Fruit fly (Drosophila melanogaster) whole organism, embryonic: ENCODE results near the gene CG31661.
A peak's percentile ranks its signal among the peaks of the same experiment; 100 is the strongest.

Experiments used
- Atf6 ChIP-seq: fragments of 200-800 bp; sonication (Bioruptor generic); IDR thresholded peaks from 2 replicates; pipeline ENCODE4 v1.3.6; 2022; ENCODE audit warnings: missing biosample characterization, missing genetic modification characterization
- CG10274 ChIP-seq: fragments of 200-800 bp; sonication (Bioruptor generic); optimal IDR thresholded peaks from 3 replicates; lab custom pipeline; 2017; ENCODE audit warnings: missing biosample characterization, mild to moderate bottlenecking, missing genetic modification characterization
- CG11093 ChIP-seq: fragments of 200-800 bp; sonication (Bioruptor generic); IDR thresholded peaks from 3 replicates; pipeline ENCODE4 v1.3.6; 2022; ENCODE audit warnings: missing biosample characterization, missing genetic modification characterization
- CG11504 ChIP-seq: fragments of 200-800 bp; sonication (Bioruptor generic); optimal IDR thresholded peaks from 3 replicates; lab custom pipeline; 2019; ENCODE audit warnings: missing biosample characterization, mild to moderate bottlenecking, missing genetic modification characterization, moderate library complexity
- CG12104 ChIP-seq: fragments of 200-800 bp; sonication (Bioruptor generic); optimal IDR thresholded peaks from 3 replicates; lab custom pipeline; 2016; ENCODE audit warnings: missing biosample characterization, missing genetic modification characterization
- CG13287 ChIP-seq: fragments of 200-800 bp; sonication (Bioruptor generic); IDR thresholded peaks from 2 replicates; pipeline ENCODE4 v1.3.6; 2022; ENCODE audit warnings: missing biosample characterization, missing genetic modification characterization; ENCODE audit not compliant: partially characterized antibody
- CG13894 ChIP-seq: fragments of 200-800 bp; sonication (Bioruptor generic); optimal IDR thresholded peaks from 3 replicates; lab custom pipeline; 2018; ENCODE audit warnings: missing biosample characterization, mild to moderate bottlenecking, missing genetic modification characterization, moderate library complexity
- CG15479 ChIP-seq: fragments of 200-800 bp; sonication (Bioruptor generic); optimal IDR thresholded peaks from 3 replicates; lab custom pipeline; 2019; ENCODE audit warnings: missing biosample characterization, mild to moderate bottlenecking, missing genetic modification characterization, moderate library complexity
- CG17385 ChIP-seq: fragments of 200-800 bp; sonication (Bioruptor generic); optimal IDR thresholded peaks from 3 replicates; lab custom pipeline; 2018; ENCODE audit warnings: missing biosample characterization, mild to moderate bottlenecking, missing genetic modification characterization
- CG1832 ChIP-seq: fragments of 200-800 bp; sonication (Bioruptor generic); optimal IDR thresholded peaks from 2 replicates; lab custom pipeline; 2017; ENCODE audit warnings: missing biosample characterization, mild to moderate bottlenecking, missing genetic modification characterization, inconsistent platforms
- CG18599 ChIP-seq: fragments of 200-800 bp; sonication (Bioruptor generic); optimal IDR thresholded peaks from 3 replicates; lab custom pipeline; 2017; ENCODE audit warnings: missing biosample characterization, missing genetic modification characterization, mild to moderate bottlenecking, moderate library complexity, missing genetic modification reagents
- CG31388 ChIP-seq: fragments of 200-800 bp; sonication (Bioruptor generic); optimal IDR thresholded peaks from 2 replicates; lab custom pipeline; 2016; ENCODE audit warnings: missing biosample characterization, missing genetic modification characterization
- CG31441 ChIP-seq: fragments of 200-800 bp; sonication (Bioruptor generic); IDR thresholded peaks from 2 replicates; pipeline ENCODE4 v1.3.6; 2022; ENCODE audit warnings: missing biosample characterization, missing genetic modification characterization
- CG32767 ChIP-seq: fragments of 200-800 bp; sonication (Bioruptor generic); IDR thresholded peaks from 2 replicates; pipeline ENCODE4 v1.3.6; 2022; ENCODE audit warnings: missing biosample characterization, missing genetic modification characterization
- CG32772 ChIP-seq: fragments of 200-800 bp; sonication (Bioruptor generic); IDR thresholded peaks from 2 replicates; pipeline ENCODE4 v1.3.6; 2022; ENCODE audit warnings: missing biosample characterization, missing genetic modification characterization
- CG42726 ChIP-seq: fragments of 200-800 bp; sonication (Bioruptor generic); IDR thresholded peaks from 2 replicates; pipeline ENCODE4 v1.3.6; 2022; ENCODE audit warnings: missing biosample characterization, missing genetic modification characterization; ENCODE audit not compliant: partially characterized antibody
- CG6272 ChIP-seq: fragments of 200-800 bp; sonication (Bioruptor generic); IDR thresholded peaks from 2 replicates; pipeline ENCODE4 v1.3.6; 2022; ENCODE audit warnings: missing biosample characterization, missing genetic modification characterization
- CG9437 ChIP-seq: fragments of 200-800 bp; sonication (Bioruptor generic); optimal IDR thresholded peaks from 2 replicates; lab custom pipeline; 2018; ENCODE audit warnings: missing biosample characterization, mild to moderate bottlenecking, missing genetic modification characterization
- CG9609 ChIP-seq: fragments of 200-800 bp; sonication (Bioruptor generic); optimal IDR thresholded peaks from 3 replicates; lab custom pipeline; 2016; ENCODE audit warnings: missing biosample characterization, missing genetic modification characterization
- D ChIP-seq, 2 experiments: fragments of 200-800 bp in 1 of 2; fragments of >200 bp in 1 of 2; sonication (Bioruptor generic) in 1 of 2; optimal IDR thresholded peaks; 2 replicates in 1 of 2; 3 replicates in 1 of 2; lab custom pipeline; 2017; ENCODE audit warnings: mild to moderate bottlenecking in 1 of 2, missing biosample characterization in 1 of 2, missing genetic modification characterization in 1 of 2, missing genetic modification reagents in 1 of 2
- Dbx ChIP-seq: fragments of 200-800 bp; sonication (Bioruptor generic); IDR thresholded peaks from 3 replicates; pipeline ENCODE4 v1.3.6; 2022; ENCODE audit warnings: missing biosample characterization, missing genetic modification characterization
- ERR ChIP-seq: fragments of 200-800 bp; sonication (Bioruptor generic); optimal IDR thresholded peaks from 2 replicates; lab custom pipeline; 2016; ENCODE audit warnings: missing biosample characterization, missing genetic modification characterization
- HLH54F ChIP-seq: fragments of 200-800 bp; sonication (Bioruptor generic); optimal IDR thresholded peaks from 3 replicates; lab custom pipeline; 2016; ENCODE audit warnings: missing biosample characterization, missing genetic modification characterization
- Hey ChIP-seq: fragments of 200-800 bp; sonication (Bioruptor generic); optimal IDR thresholded peaks from 3 replicates; lab custom pipeline; 2018; ENCODE audit warnings: missing biosample characterization, mild to moderate bottlenecking, missing genetic modification characterization
- HmgD ChIP-seq: fragments of 200-800 bp; sonication (Bioruptor generic); optimal IDR thresholded peaks from 3 replicates; lab custom pipeline; 2016; ENCODE audit warnings: missing biosample characterization, missing genetic modification characterization
- Hr78 ChIP-seq, 2 experiments: fragments of 200-800 bp in 1 of 2; fragments of >200 bp in 1 of 2; sonication (Bioruptor generic) in 1 of 2; optimal IDR thresholded peaks; 2 replicates each; lab custom pipeline; 2017 to 2019; ENCODE audit warnings: missing biosample characterization in 2 of 2, missing genetic modification characterization in 2 of 2, mild to moderate bottlenecking in 1 of 2, moderate library complexity in 1 of 2
- MTF-1 ChIP-seq: fragments of 200-800 bp; sonication (Bioruptor generic); optimal IDR thresholded peaks from 2 replicates; lab custom pipeline; 2018; ENCODE audit warnings: missing biosample characterization, mild to moderate bottlenecking, missing genetic modification characterization, borderline replicate concordance
- NK7.1 ChIP-seq: fragments of 200-800 bp; sonication (Bioruptor generic); optimal IDR thresholded peaks from 3 replicates; lab custom pipeline; 2016; ENCODE audit warnings: missing biosample characterization, missing genetic modification characterization
- Nf-YA ChIP-seq: fragments of 200-800 bp; sonication (Bioruptor generic); IDR thresholded peaks from 2 replicates; pipeline ENCODE4 v1.3.6; 2022; ENCODE audit warnings: missing biosample characterization, missing genetic modification characterization
- Vsx1 ChIP-seq: fragments of 200-800 bp; sonication (Bioruptor generic); optimal IDR thresholded peaks from 2 replicates; lab custom pipeline; 2017; ENCODE audit warnings: missing biosample characterization, mild to moderate bottlenecking, missing genetic modification characterization, missing genetic modification reagents
- YL-1 ChIP-seq: fragments of 200-800 bp; sonication (Bioruptor generic); optimal IDR thresholded peaks from 3 replicates; lab custom pipeline; 2017; ENCODE audit warnings: missing biosample characterization, mild to moderate bottlenecking, missing genetic modification characterization
- aop ChIP-seq: fragments of 200-800 bp; sonication (Bioruptor generic); IDR thresholded peaks from 2 replicates; pipeline ENCODE4 v1.3.6; 2022; ENCODE audit warnings: missing biosample characterization, missing genetic modification characterization
- bab2 ChIP-seq: fragments of 200-800 bp; sonication (Bioruptor generic); optimal IDR thresholded peaks from 2 replicates; lab custom pipeline; 2016; ENCODE audit warnings: missing biosample characterization, missing genetic modification characterization
- bcd ChIP-seq: fragments of 200-800 bp; sonication (Bioruptor generic); optimal IDR thresholded peaks from 2 replicates; lab custom pipeline; 2017; ENCODE audit warnings: missing biosample characterization, mild to moderate bottlenecking, missing genetic modification characterization
- croc ChIP-seq: fragments of 200-800 bp; sonication (Bioruptor generic); conservative IDR thresholded peaks from 3 replicates; pipeline ENCODE4 v1.3.6; 2022; ENCODE audit warnings: missing biosample characterization, missing genetic modification characterization
- crp ChIP-seq, 2 experiments: fragments of 200-800 bp; sonication (Bioruptor generic); optimal IDR thresholded peaks; 2 replicates in 1 of 2; 3 replicates in 1 of 2; lab custom pipeline; 2017; ENCODE audit warnings: missing biosample characterization in 2 of 2, missing genetic modification characterization in 2 of 2, mild to moderate bottlenecking in 1 of 2, moderate library complexity in 1 of 2
- dan ChIP-seq: fragments of 200-800 bp; sonication (Bioruptor generic); IDR thresholded peaks from 2 replicates; pipeline ENCODE4 v1.3.6; 2022; ENCODE audit warnings: missing biosample characterization, missing genetic modification characterization
- dm ChIP-seq: fragments of 200-800 bp; sonication (Bioruptor generic); optimal IDR thresholded peaks from 3 replicates; lab custom pipeline; 2016; ENCODE audit warnings: missing biosample characterization, missing genetic modification characterization
- fru ChIP-seq: fragments of >200 bp; optimal IDR thresholded peaks from 2 replicates; lab custom pipeline; 2017
- fu2 ChIP-seq: fragments of 200-800 bp; sonication (Bioruptor generic); optimal IDR thresholded peaks from 2 replicates; lab custom pipeline; 2016; ENCODE audit warnings: missing biosample characterization, missing genetic modification characterization
- inv ChIP-seq: fragments of 200-800 bp; sonication (Bioruptor generic); IDR thresholded peaks from 2 replicates; pipeline ENCODE4 v1.3.6; 2022; ENCODE audit warnings: missing biosample characterization, missing genetic modification characterization; ENCODE audit not compliant: partially characterized antibody
- jing ChIP-seq: fragments of 200-800 bp; sonication (Bioruptor generic); optimal IDR thresholded peaks from 2 replicates; lab custom pipeline; 2018; ENCODE audit warnings: missing biosample characterization, mild to moderate bottlenecking, missing genetic modification characterization
- jumu ChIP-seq: fragments of 200-800 bp; sonication (Bioruptor generic); optimal IDR thresholded peaks from 3 replicates; lab custom pipeline; 2016; ENCODE audit warnings: missing biosample characterization, missing genetic modification characterization
- org-1 ChIP-seq: fragments of 200-800 bp; sonication (Bioruptor generic); optimal IDR thresholded peaks from 2 replicates; lab custom pipeline; 2017; ENCODE audit warnings: missing biosample characterization, missing genetic modification characterization
- peb ChIP-seq: fragments of 200-800 bp; sonication (Bioruptor generic); IDR thresholded peaks from 2 replicates; pipeline ENCODE4 v1.3.6; 2022; ENCODE audit warnings: missing biosample characterization, missing genetic modification characterization
- prd ChIP-seq, 3 experiments: fragments of >200 bp in 2 of 3; fragments of 200-800 bp in 1 of 3; sonication (Bioruptor generic) in 1 of 3; optimal IDR thresholded peaks in 2 of 3; IDR thresholded peaks in 1 of 3; 2 replicates in 2 of 3; 3 replicates in 1 of 3; pipeline versions ENCODE4 v1.3.6 to Lab custom; 2017 to 2022; ENCODE audit warnings: missing biosample characterization in 1 of 3, missing genetic modification characterization in 1 of 3
- sens ChIP-seq: fragments of 200-800 bp; sonication (Bioruptor generic); peaks from one replicate; lab custom pipeline; 2016; ENCODE audit warnings: missing biosample characterization, missing genetic modification characterization
- tin ChIP-seq: fragments of 200-800 bp; sonication (Bioruptor generic); optimal IDR thresholded peaks from 3 replicates; lab custom pipeline; 2016; ENCODE audit warnings: missing biosample characterization, missing genetic modification characterization
- tio ChIP-seq: fragments of 200-800 bp; sonication (Bioruptor generic); optimal IDR thresholded peaks from 2 replicates; lab custom pipeline; 2017; ENCODE audit warnings: missing biosample characterization, missing genetic modification characterization, inconsistent platforms
- wor ChIP-seq: fragments of 200-800 bp; sonication (Bioruptor generic); IDR thresholded peaks from 2 replicates; pipeline ENCODE4 v1.3.6; 2022; ENCODE audit warnings: missing biosample characterization, missing genetic modification characterization

The CG31661 gene

DNA sequence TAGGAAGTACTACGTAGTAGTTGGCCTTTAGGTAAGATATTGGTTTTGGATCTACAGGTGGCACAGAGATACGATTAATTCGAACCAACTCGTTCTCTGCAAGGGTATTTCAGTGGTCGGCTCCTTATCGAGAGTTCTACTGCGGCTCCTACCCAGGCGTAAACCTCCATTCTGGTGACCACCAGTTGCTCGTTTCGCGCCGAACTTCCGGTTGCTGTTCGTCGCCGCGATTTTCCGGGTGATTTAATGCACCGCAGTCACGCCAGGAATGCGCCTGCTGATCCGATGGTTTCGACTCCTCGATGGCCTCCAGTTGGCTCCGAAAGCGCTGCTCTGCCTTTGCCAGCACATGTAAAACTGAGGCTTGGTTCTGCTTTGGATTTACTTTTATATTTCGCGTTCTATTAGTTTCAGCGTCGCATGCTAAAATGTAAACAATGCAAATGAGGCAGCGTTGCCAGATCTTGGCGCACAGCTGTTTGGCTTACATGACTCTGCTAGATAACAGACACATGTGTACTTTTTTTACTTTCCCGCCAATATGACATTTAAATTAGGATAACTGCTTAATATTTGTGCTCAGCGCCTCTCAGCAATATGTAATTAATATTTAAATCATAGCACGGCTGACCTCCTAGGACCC lies 5.5 kb downstream of the CG31661 start, which contains the start of gene CG7420 (continued):
- no peak for TF ChIP-seq CG17385 (GFP tag; lab: Kevin White, UChicago)
- no peak for TF ChIP-seq CG32767 (GFP tag; lab: Robert Waterston, UW)
- no peak for TF ChIP-seq CG11093 (GFP tag; lab: Robert Waterston, UW)
- TF ChIP-seq CG32772 (GFP tag; lab: Robert Waterston, UW), result no peak
- TF ChIP-seq CG10274 (GFP tag; lab: Kevin White, UChicago), result no peak
- no peak for TF ChIP-seq CG1832 (GFP tag; lab: Kevin White, UChicago)
- TF ChIP-seq inv (GFP tag; lab: Robert Waterston, UW), result no peak
- peak; percentile 24; the same call in 1 of the 2 replicates for TF ChIP-seq CG13287
- no peak for TF ChIP-seq CG12104
- no peak for TF ChIP-seq CG42726 (GFP tag; lab: Robert Waterston, UW)
- no peak for TF ChIP-seq tio (GFP tag; lab: Kevin White, UChicago)
- no peak for TF ChIP-seq Vsx1 (GFP tag; lab: Kevin White, UChicago)
- TF ChIP-seq CG18599, result no peak
- TF ChIP-seq crp (GFP tag; optimal IDR thresholded peaks at IDR 0.05; lab: Kevin White, UChicago), result peak; percentile 43 to 89
- no peak for TF ChIP-seq CG31441 (GFP tag; lab: Robert Waterston, UW)
- TF ChIP-seq Hr78 (GFP tag; optimal IDR thresholded peaks at IDR 0.05; lab: Kevin White, UChicago), result no peak
- no peak for TF ChIP-seq ERR (GFP tag; lab: Kevin White, UChicago)
- no peak for TF ChIP-seq prd (optimal IDR thresholded peaks at IDR 0.05; lab: Kevin White, UChicago)
- no peak for TF ChIP-seq prd (GFP tag; IDR thresholded peaks at IDR 0.05; lab: Robert Waterston, UW)
- TF ChIP-seq fu2 (GFP tag; lab: Kevin White, UChicago), result no peak
- TF ChIP-seq dm (GFP tag; lab: Kevin White, UChicago), result peak; percentile 37
- no peak for TF ChIP-seq fru
- no peak for TF ChIP-seq jumu (GFP tag; lab: Kevin White, UChicago)
- TF ChIP-seq Atf6 (GFP tag; lab: Robert Waterston, UW), result no peak
- no peak for TF ChIP-seq Nf-YA (GFP tag; lab: Robert Waterston, UW)
- TF ChIP-seq MTF-1 (GFP tag; lab: Kevin White, UChicago), result no peak
- no peak for TF ChIP-seq aop (GFP tag; lab: Robert Waterston, UW)
- TF ChIP-seq bcd (GFP tag; lab: Kevin White, UChicago), result no peak
- peak; percentile 14 for TF ChIP-seq CG11504 (tag; lab: Kevin White, UChicago)
- TF ChIP-seq wor (GFP tag; lab: Robert Waterston, UW), result no peak
- TF ChIP-seq CG9609, result no peak
- no peak for TF ChIP-seq org-1 (GFP tag; lab: Kevin White, UChicago)
- TF ChIP-seq jing (GFP tag; lab: Kevin White, UChicago), result no peak
- no peak for TF ChIP-seq CG15479 (GFP tag; lab: Kevin White, UChicago)
- no peak for TF ChIP-seq YL-1 (GFP tag; lab: Kevin White, UChicago)
- TF ChIP-seq D (optimal IDR thresholded peaks at IDR 0.05; lab: Kevin White, UChicago), result peak; percentile 24
- no peak for TF ChIP-seq D (GFP tag; optimal IDR thresholded peaks at IDR 0.05; lab: Kevin White, UChicago)
- no peak for TF ChIP-seq bab2 (GFP tag; lab: Kevin White, UChicago)
- no peak for TF ChIP-seq CG9437 (GFP tag; lab: Kevin White, UChicago)
- no peak for TF ChIP-seq CG13894
- TF ChIP-seq HLH54F (GFP tag; lab: Kevin White, UChicago), result no peak
- peak; percentile 65 for TF ChIP-seq sens
- no peak for TF ChIP-seq peb
- TF ChIP-seq Hey (tag; lab: Kevin White, UChicago), result no peak
- no peak for TF ChIP-seq CG31388 (GFP tag; lab: Kevin White, UChicago)
- TF ChIP-seq HmgD (GFP tag; lab: Kevin White, UChicago), result no peak
- no peak for TF ChIP-seq NK7.1 (GFP tag; lab: Kevin White, UChicago)
- no peak for TF ChIP-seq tin (GFP tag; lab: Kevin White, UChicago)
- no peak for TF ChIP-seq CG6272 (GFP tag; lab: Robert Waterston, UW)
- no peak for TF ChIP-seq dan (GFP tag; lab: Robert Waterston, UW)
- no peak for TF ChIP-seq Dbx (GFP tag; lab: Robert Waterston, UW)
- TF ChIP-seq croc, result no peak
